Fruit fly (Drosophila melanogaster) whole organism, wandering third instar larva: ENCODE measurements around the gene PIG-Wa.

Source experiments
- CG32264 ChIP-seq: fragments of 200-800 bp; sonication (Bioruptor generic); optimal IDR thresholded peaks from 2 replicates; lab custom pipeline; 2016; ENCODE audit warnings: missing biosample characterization, missing genetic modification characterization
- Dfd ChIP-seq: fragments of >200 bp; optimal IDR thresholded peaks from 2 replicates; lab custom pipeline; 2017; ENCODE audit warnings: missing biosample characterization, missing genetic modification characterization
- Hr83 ChIP-seq: fragments of 200-300 bp; sonication (Bioruptor generic); optimal IDR thresholded peaks from 2 replicates; lab custom pipeline; 2016; ENCODE audit warnings: missing biosample characterization, mild to moderate bottlenecking, missing genetic modification characterization, moderate library complexity; ENCODE audit not compliant: poor library complexity, severe bottlenecking
- N ChIP-seq: fragments of >200 bp; optimal IDR thresholded peaks from 2 replicates; lab custom pipeline; 2018; ENCODE audit warnings: missing biosample characterization, missing external identifiers, missing genetic modification characterization
- fru ChIP-seq: fragments of 200-800 bp; sonication (Bioruptor generic); optimal IDR thresholded peaks from 3 replicates; lab custom pipeline; 2016; ENCODE audit warnings: missing biosample characterization, mild to moderate bottlenecking, missing genetic modification characterization
- lola ChIP-seq: fragments of >200 bp; optimal IDR thresholded peaks from 2 replicates; lab custom pipeline; 2017; ENCODE audit warnings: missing biosample characterization, missing genetic modification characterization
- pan ChIP-seq: fragments of >200 bp; optimal IDR thresholded peaks from 2 replicates; lab custom pipeline; 2017
- psq ChIP-seq: fragments of 200-800 bp; sonication (Bioruptor generic); optimal IDR thresholded peaks from 3 replicates; lab custom pipeline; 2017; ENCODE audit warnings: missing biosample characterization, mild to moderate bottlenecking, missing genetic modification characterization, moderate library complexity
- rgr ChIP-seq: fragments of 200-800 bp; sonication (Bioruptor generic); optimal IDR thresholded peaks from 3 replicates; lab custom pipeline; 2016; ENCODE audit warnings: missing biosample characterization, mild to moderate bottlenecking, missing genetic modification characterization
- usp ChIP-seq: fragments of >200 bp; optimal IDR thresholded peaks from 2 replicates; lab custom pipeline; 2017; ENCODE audit warnings: missing biosample characterization, missing genetic modification characterization

DNA sequence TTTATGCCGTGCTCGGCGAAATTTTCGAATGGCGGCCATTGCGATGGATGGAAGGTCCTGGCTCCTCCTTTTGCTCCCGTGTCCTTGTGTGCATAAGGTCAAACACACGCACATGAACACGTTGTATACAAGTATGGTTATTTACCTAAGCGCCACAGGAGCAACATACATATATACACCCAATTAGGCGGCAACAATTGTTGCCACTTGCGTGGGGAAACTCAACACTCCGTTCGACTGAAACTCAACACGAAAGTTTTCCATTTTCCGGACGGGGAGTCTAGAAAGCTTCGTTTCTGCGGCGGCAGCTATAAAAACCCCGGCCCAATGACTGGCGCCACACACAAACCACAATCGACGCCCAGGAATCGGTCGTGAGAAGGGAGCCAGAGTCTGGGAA lies 8.3 kb downstream of the PIG-Wa start, which contains the start of gene CG46448:
- TF ChIP-seq rgr (GFP tag; lab: Kevin White, UChicago), result no peak
- no peak for TF ChIP-seq CG32264 (GFP tag; lab: Kevin White, UChicago)
- TF ChIP-seq Hr83 (GFP tag; lab: Kevin White, UChicago), result no peak
- TF ChIP-seq psq (GFP tag; lab: Kevin White, UChicago), result no peak
- TF ChIP-seq pan (lab: Kevin White, UChicago), result no peak
- TF ChIP-seq Dfd (GFP tag; lab: Kevin White, UChicago), result no peak
- no peak for TF ChIP-seq fru
- no peak for TF ChIP-seq N (GFP tag; lab: Kevin White, UChicago)
- TF ChIP-seq usp (GFP tag; lab: Kevin White, UChicago), result no peak
- no peak for TF ChIP-seq lola (GFP tag; lab: Kevin White, UChicago)
